Comparison of ENCODE assay signal across 2 worm cellular contexts in the genomic region with DNA sequence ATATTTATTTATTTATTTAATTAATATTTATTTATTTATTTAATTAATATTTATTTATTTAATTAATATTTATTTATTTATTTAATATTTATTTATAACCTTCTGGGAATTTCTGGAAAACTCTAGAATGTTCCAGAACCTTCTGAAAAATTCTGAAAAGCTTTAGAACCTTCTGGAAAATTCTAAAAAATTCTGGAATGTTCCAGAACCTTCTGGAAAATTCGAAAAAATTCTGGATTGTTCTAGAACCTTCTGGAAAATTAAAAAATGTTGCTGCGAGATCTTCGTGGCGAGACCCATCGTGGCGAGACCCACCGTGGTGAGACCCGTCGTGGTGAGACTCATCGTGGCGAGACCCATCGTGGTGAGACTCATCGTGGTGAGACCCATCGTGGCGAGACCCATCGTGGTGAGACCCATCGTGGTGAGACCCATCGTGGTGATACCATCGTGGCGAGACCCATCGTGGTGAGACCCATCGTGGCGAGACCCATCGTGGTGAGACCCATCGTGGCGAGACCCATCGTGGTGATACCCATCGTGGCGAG.
TF ChIP-seq lines count a peak whose summit lies in the region.

No protein-coding gene starts in this region.

TF ChIP-seq in whole organism, L4 larva, 104 proteins besides CTCF, POLR2A, EP300 and RAD21:
- TF ChIP-seq nhr-42 (GFP tag; IDR thresholded peaks at IDR 0.05; lab: Robert Waterston, UW) (0 out of 2 replicates have a peak, but pooled peaks have one; percentile 22), set-16 (GFP tag; IDR thresholded peaks at IDR 0.05; lab: Robert Waterston, UW) (peak; percentile 78)

TF ChIP-seq in whole organism, young adult, 124 proteins besides CTCF, POLR2A, EP300 and RAD21:
- peak; percentile 94 for TF ChIP-seq hsf-1 (GFP tag; IDR thresholded peaks at IDR 0.05; lab: Robert Waterston, UW)
- peak; percentile 51; the same call in 1 of the 2 replicates for TF ChIP-seq egrh-3 (GFP tag; IDR thresholded peaks at IDR 0.05; lab: Robert Waterston, UW)
- TF ChIP-seq F33H1.4 (GFP tag; IDR thresholded peaks at IDR 0.05; lab: Robert Waterston, UW), result peak; percentile 37
- TF ChIP-seq cebp-2 (GFP tag; IDR thresholded peaks at IDR 0.05; lab: Robert Waterston, UW), result peak; percentile 82; the same call in 1 of the 2 replicates
